Fruit fly (Drosophila melanogaster) S2 (cell line): ENCODE data around the gene CG7824.

ENCODE experiments used
- CG8478 ChIP-seq: fragments of >200 bp; optimal IDR thresholded peaks from 2 replicates; lab custom pipeline; 2018
- CTCF ChIP-seq, 2 experiments: fragments of >200 bp; optimal IDR thresholded peaks; 2 replicates each; lab custom pipeline; 2018

The CG7824 gene

DNA sequence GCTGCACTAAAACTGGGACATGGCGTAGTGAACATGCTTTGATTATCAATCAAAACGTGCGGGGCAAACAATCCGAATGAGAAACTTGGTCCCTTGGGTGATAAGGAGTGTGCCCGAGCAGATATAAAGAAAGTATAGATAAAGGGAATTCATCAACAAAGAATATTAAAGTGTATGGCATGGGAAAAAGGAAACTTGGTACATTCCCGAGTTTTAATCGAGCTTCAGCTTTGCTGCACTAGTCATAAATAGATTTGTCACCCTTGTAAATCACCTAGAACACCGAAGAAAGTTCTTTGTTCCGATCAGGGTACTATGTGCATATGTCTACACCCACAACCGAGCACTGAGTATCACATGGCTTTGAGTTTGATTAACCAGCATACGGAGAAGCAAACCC, 8.7 kb upstream of the CG7824 start:
- TF ChIP-seq CTCF (optimal IDR thresholded peaks at IDR 0.05; lab: Kevin White, UChicago) = no peak
- TF ChIP-seq CG8478 (lab: Kevin White, UChicago) = no peak

DNA sequence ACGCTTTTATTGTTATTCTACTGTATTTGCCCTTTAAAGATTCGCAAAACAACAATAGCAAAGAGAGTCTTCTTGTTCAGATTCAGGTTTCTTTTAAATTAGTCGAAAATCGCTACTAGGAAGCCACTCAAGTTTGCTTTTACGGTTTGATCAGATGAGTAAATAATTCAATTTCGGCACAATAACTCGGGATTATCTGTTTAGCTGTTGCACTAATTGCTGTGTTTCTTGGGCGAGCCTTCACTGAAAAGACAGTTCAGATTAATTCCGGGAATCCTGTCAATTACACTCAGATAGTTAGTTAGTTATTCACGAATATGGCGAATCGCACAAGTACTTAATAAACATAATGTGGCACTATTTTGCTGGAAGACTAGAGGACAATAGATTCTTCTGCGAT, 8.0 kb upstream of the CG7824 start:
- TF ChIP-seq CG8478 (lab: Kevin White, UChicago) = no peak

DNA sequence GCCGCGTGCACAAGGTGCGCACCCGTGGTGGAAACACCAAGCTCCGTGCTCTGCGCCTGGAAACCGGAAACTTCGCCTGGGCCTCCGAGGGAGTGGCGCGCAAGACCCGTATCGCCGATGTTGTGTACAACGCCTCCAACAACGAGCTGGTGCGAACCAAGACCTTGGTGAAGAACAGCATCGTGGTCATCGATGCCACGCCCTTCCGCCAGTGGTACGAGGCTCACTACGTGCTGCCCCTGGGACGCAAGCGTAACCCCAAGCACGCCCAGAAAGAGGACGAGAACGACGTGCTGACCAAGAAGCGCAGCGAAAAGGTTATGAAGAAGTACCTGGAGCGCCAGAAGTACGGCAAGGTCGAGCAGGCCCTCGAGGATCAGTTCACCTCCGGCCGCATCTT, 4.1 kb upstream of the CG7824 start:
- TF ChIP-seq CG8478 (lab: Kevin White, UChicago) (no peak), CTCF (optimal IDR thresholded peaks at IDR 0.05; lab: Kevin White, UChicago) (no peak)

DNA sequence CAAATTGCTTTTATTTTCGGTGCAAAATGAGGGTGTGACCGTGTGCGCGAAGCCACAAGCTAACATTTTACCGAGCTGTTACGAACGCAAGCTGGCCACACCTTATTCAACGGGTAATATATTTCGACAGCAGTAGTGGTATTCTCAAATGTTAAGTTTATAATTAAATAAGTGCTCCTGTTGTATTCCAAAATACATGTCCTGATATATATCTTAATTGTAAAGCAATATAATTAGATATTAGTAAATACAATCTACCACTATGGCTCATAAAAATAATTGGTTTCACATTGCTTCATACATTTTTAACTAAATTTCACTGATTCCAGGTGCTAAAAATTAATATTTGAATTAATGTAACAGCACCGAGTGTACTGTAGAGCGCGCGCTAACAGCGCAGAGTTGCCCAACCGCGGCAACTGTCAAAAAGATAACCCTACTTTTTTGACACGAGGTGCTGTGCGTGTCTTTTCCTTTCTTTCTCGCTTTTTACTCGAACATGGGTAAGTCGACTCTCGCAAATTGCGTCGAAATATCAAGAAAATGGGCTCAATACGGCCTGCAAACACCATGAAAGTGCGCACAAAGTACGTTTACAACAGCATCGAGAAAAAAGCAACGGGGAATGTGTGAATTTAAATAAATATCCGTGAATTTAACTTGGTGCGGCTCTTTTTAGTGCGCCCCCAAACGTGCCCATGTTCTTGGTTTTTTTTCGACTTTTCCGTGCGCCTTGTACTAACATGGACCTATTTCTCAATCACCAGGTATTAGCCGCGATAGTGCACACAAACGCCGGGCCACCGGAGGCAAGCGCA, 2.9 kb upstream of the CG7824 start, which contains the start of the genes CG15514 and RpS8:
TSS of gene CG15514 (minus strand) at position 63 of the 818 bp plus-strand sequence.
TSS of gene RpS8 (plus strand) at position 151 of the 818 bp plus-strand sequence.
- TF ChIP-seq CTCF (optimal IDR thresholded peaks at IDR 0.05; lab: Kevin White, UChicago) (peak in 1 of 2 experiments; percentile 15), CG8478 (lab: Kevin White, UChicago) (no peak)

DNA sequence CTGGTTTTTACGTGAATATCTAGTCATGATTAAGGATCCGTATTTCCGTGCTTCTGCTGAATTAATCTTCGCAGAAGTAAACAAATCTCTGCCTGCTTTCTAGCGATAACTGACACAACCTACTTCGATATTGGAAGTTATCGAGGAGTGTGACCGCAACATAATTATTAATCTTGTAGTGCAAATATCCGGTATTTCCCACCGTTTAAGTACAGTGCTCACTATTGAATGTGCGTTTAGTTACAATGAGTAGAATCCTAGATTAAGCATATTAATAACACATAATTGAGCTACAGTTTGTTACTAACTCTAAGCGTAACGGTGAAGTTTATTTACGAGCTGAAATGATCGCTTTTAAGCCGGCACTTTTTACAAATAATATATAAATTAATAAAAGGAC, 1.0 kb upstream of the CG7824 start:
- no peak for TF ChIP-seq CG8478 (lab: Kevin White, UChicago)
- no peak for TF ChIP-seq CTCF (optimal IDR thresholded peaks at IDR 0.05; lab: Kevin White, UChicago)

DNA sequence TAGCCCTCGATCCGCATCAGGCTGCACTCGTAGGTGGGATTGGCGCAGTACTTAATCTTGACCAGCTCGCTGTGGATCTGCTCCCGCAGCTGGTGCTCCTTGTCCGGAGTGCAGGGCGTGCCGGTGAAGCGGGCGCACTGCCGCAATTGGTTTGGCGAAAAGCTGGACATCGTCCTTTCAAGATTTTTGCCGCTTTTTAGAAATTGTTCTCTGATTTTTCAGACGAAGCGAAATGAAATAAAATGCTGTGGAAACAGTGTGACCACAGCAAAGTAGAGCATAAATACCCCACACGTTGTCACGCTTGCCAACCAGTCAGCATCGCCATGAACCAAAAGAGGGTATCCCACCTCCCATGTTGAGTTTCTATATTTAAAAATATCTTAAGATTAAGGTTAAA, 1.5 kb downstream of the CG7824 start, which contains the start of gene dgt1:
TSS of gene dgt1 (minus strand) at position 264 of the 400 bp plus-strand sequence.
- peak in 1 of 2 experiments; percentile 49 for TF ChIP-seq CTCF (optimal IDR thresholded peaks at IDR 0.05; lab: Kevin White, UChicago)
- TF ChIP-seq CG8478 (lab: Kevin White, UChicago) = no peak

DNA sequence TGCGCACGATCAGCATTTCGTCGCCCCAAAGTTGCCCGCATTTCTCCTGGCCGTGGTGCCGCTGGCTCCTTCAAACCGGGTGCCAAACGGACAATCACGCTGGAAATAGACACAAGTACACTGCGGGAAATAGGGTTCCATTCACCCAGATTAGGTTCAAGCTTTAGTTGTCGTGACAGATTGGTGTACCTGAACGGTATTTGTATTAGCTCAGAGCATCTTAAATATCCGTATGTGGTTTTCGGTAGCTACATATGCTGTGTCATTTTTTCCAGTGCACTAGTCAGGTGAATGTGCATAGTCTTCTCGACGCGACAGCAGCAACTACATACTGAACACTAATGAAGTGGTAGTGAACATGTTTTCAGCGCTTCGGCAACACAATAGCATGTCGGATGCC, 11.6 kb downstream of the CG7824 start:
- TF ChIP-seq CTCF (optimal IDR thresholded peaks at IDR 0.05; lab: Kevin White, UChicago) (no peak), CG8478 (lab: Kevin White, UChicago) (no peak)

DNA sequence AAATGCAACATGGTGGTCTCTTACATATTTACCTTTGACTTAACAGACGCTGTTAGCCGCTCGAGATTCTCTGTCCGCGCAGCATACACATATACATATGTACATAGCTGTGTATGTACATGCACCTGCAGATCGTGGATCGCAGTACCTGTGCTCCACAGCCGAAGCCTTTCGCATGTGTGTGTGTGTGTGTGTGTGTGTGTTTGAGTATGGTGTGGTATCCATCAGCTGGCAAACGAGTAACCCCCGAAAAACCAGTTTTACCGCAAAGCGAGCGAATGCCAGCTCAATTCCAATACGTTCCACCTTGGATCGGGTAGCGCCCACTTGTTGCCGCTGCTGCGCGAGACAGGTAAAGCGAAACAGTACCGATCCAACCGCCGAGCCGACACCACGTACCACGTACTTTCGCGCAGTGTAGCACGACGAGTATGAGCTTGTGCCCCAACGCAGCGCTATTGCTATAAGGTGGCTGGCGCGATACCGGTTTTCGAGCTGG, 17.4 kb downstream of the CG7824 start, which contains the start of gene Cad99C:
TSS of gene Cad99C (plus strand) at position 365 of the 499 bp plus-strand sequence.
- TF ChIP-seq CTCF (optimal IDR thresholded peaks at IDR 0.05; lab: Kevin White, UChicago) = no peak
- no peak for TF ChIP-seq CG8478 (lab: Kevin White, UChicago)

DNA sequence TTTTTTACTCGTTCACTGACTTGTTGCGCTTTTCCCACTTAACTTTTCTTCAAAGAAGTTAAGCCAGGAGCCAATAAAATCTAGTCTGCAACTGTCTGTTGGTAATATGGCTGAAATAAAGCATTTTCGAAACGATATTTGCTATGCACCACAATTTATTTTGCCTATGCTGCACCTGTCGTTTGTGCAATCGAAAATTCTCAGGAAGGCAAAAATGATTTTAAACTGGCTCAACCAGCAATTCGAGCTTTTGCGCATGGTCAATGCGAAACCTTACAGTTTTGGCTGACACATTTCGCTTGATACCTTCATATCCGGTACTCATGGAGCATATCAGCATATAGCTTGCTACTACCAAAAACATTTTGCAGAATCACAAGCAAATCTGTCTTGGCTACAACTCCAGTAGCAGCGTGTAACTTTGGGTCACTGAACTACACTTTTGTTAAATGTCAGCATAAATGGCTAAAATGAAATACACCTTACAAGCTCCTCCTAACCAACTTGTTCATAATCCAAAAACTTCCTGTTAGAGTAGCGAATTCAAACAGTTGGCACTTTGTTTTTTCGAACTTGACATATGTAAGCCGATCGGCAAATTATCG, 18.9 kb downstream of the CG7824 start:
- no peak for TF ChIP-seq CTCF (optimal IDR thresholded peaks at IDR 0.05; lab: Kevin White, UChicago)
- TF ChIP-seq CG8478 (lab: Kevin White, UChicago) = no peak

DNA sequence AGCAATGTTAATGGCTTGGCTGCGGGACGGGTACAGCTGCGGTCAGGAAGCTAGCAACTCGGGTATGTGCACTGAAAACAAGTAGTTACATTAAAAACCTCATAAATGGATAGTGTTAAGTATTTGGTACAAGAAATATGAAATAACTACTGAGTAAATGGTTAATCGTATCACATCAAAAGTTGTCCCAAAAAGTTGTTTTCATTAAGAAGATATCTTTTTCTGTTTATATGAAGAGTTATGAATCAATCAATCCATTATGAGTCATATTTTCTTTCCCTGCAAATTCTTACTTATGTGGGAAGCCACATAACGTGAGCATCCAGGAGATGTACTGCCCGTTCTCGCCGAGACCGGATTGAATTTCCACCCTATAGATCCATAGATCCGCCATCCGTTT, 20.0 kb downstream of the CG7824 start:
- TF ChIP-seq CG8478 (lab: Kevin White, UChicago) (no peak), CTCF (optimal IDR thresholded peaks at IDR 0.05; lab: Kevin White, UChicago) (no peak)

DNA sequence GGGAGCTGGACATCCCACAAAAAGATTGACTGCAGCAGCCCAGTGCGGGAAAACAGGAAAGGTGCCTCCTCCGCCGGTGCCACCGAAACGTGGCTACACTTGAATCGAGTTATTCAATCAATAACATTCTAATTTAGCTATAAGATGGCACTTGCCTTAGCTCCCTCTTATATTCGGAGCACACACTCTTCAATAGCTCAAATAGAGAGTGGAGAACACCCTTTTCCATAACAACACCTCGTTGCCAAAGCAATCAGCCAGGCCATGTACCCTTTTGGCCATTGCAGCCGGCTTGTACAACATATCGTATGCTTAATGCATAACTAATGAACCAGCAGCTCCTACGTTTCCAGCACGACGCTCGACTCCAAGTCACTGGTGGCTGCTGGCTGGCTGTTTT, 21.0 kb downstream of the CG7824 start:
- TF ChIP-seq CTCF (optimal IDR thresholded peaks at IDR 0.05; lab: Kevin White, UChicago) (no peak), CG8478 (lab: Kevin White, UChicago) (no peak)

DNA sequence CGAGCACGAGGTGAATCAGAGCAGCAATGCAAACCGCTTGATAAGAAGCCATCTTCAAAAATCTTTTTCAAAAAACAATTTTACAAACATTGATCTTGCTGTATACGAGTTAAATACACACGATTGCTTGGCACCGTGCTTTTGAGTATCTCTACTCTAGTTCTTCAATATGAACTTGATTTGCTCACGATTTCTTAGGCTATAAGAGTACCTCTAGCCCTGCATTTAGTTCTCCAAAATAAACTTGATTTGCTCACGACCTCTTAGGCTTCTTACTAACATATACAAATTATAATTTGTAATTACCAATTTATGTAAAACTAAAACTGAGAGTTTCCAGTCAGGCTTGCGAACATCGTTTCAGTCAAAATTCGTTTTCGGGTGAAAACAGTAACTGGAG, 22.5 kb downstream of the CG7824 start, which contains the start of gene CG42592:
TSS of gene CG42592 (minus strand) at position 101 of the 400 bp plus-strand sequence.
- no peak for TF ChIP-seq CG8478 (lab: Kevin White, UChicago)

DNA sequence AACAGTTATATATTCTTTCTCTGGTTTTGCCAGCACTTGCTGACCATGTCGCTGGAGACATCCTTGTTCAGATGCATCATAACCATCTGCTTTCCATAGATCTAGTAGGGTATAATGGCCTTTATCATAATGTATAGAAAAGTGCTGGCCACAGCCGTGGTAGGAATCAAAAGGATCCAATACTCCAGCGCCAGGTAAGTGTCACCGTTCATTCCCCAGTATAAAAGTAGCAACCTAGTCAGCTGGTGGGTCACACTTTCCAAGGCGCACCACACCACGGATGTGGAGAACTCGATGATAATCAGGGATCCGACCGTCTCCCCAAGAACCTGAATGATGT, 23.1 kb downstream of the CG7824 start, which contains the start of gene Prtl99C:
TSS of gene Prtl99C (plus strand) at position 241 of the 340 bp plus-strand sequence.
- TF ChIP-seq CTCF (optimal IDR thresholded peaks at IDR 0.05; lab: Kevin White, UChicago) (no peak), CG8478 (lab: Kevin White, UChicago) (no peak)

DNA sequence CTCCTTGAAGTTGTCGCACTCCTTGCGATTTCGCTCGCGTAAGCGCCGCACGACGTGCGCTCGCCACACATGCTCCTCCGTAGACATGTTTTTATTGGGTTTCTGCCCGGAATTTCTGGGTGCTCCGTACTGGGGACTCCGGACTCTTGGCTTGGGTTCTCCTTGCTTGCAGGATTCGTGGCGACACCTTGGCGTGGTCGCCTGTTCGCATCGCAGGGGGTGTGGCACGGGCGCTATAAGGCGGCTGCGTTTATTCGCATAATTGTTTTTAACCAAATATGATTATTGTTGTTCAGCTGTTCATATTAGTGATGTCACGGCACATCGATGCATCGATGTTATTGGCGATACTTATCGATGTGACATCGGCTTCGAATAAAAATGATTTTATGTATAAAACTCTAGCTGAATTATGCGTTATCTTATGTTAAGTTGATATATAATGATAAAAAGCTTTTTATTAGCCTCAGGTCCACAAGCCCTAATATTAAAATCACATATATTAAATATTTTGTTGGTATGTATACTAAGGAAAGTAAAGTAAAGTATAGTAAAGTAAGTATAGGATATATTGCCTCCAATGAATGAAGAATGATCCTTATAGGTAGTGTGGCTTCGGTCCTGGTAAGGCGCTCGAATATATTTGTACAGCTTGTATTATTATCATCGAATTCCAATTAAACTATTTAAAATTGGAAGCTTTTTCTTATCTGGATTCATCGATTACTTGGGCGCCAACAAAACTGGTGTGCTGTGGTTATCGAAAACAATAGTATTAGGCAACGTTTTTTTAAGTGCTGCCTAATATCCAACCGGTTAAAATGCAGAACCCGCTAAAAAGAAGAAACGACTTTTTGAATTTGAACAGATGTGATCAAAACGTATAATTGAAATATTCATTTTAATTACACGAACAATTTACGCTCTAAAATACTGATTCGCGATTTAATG, 23.7 kb downstream of the CG7824 start, which contains the start of gene Atg16:
TSS of gene Atg16 (minus strand) at position 343 of the 951 bp plus-strand sequence.
- TF ChIP-seq CG8478 (lab: Kevin White, UChicago) = no peak
- TF ChIP-seq CTCF (optimal IDR thresholded peaks at IDR 0.05; lab: Kevin White, UChicago) = no peak
